Fruit fly (Drosophila melanogaster): ENCODE results near the gene CG6125.

DNA sequence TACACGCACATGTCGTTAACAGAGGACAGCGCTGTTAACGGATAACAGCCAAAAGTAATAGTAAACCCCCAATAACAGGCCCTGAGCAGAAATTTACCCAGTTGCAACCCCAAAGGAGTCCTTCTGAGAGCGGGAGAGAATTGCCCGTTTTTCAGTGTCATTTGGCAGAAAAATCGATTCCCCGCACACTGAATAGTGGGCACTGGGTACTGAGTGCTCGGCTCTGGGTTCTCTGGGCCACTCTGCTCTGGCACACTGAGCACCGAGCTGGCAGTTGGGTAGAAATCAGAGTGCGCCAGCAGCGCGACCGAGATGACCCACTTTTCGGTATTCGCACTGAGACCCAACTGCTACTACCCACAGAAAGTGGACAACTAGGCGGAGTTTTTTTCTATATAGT lies 32.5 kb downstream of the CG6125 start, which contains the start of gene Rbp:
- TF ChIP-seq Dif (GFP tag; optimal IDR thresholded peaks at IDR 0.05; ENCODE audit: partially characterized antibody) (peak; percentile 21), N (GFP tag; optimal IDR thresholded peaks at IDR 0.05) (no peak)

Measured in whole organism, wandering third instar larva.